Fruit fly (Drosophila melanogaster): ENCODE results near the gene dnc.
A peak's percentile ranks its signal among the peaks of the same experiment; 100 is the strongest.

dnc gene

dm6 chrX:3172217-3172616, 4.0 kb upstream of the dnc start:
- TF ChIP-seq toe (GFP tag; optimal IDR thresholded peaks at IDR 0.05) (no peak), CG14711 (tag; optimal IDR thresholded peaks at IDR 0.05) (no peak), pad (GFP tag; optimal IDR thresholded peaks at IDR 0.05) (no peak), Crg-1 (GFP tag; optimal IDR thresholded peaks at IDR 0.05) (no peak)

- peak; percentile 3 for TF ChIP-seq toe (GFP tag; optimal IDR thresholded peaks at IDR 0.05)
- TF ChIP-seq CG1620 (GFP tag; optimal IDR thresholded peaks at IDR 0.05): peak; percentile 41
- TF ChIP-seq CG7045 (GFP tag; optimal IDR thresholded peaks at IDR 0.05): no peak
- peak; percentile 48 for TF ChIP-seq ovo (GFP tag; optimal IDR thresholded peaks at IDR 0.05)
Measured at dm6 chrX:3173072-3173471, 3.2 kb upstream of the dnc start, which contains the start of gene CG18508. TSS of gene CG18508 (minus strand) at chrX:3173140.

- peak; percentile 44 for TF ChIP-seq tj (GFP tag; optimal IDR thresholded peaks at IDR 0.05)
- TF ChIP-seq CG12768 (GFP tag; optimal IDR thresholded peaks at IDR 0.05): no peak
Measured at dm6 chrX:3174374-3174773, 1.9 kb upstream of the dnc start, which contains the start of gene Fcp3C. TSS of gene Fcp3C (minus strand) at chrX:3174474.

dm6 chrX:3174881-3175874, 1.1 kb upstream of the dnc start, which contains the start of gene CG3939:
TSS of gene CG3939 (plus strand) at chrX:3175018.
- no peak for TF ChIP-seq Mnt (GFP tag; optimal IDR thresholded peaks at IDR 0.05)
- TF ChIP-seq pad (GFP tag; optimal IDR thresholded peaks at IDR 0.05): no peak
- TF ChIP-seq CG7045 (GFP tag; optimal IDR thresholded peaks at IDR 0.05): no peak
- TF ChIP-seq CG1620 (GFP tag; optimal IDR thresholded peaks at IDR 0.05): no peak
- TF ChIP-seq CG14711 (tag; optimal IDR thresholded peaks at IDR 0.05): no peak
- TF ChIP-seq toe (GFP tag; optimal IDR thresholded peaks at IDR 0.05): no peak
- TF ChIP-seq cic (GFP tag; optimal IDR thresholded peaks at IDR 0.05): no peak
- no peak for TF ChIP-seq Clk (GFP tag; optimal IDR thresholded peaks at IDR 0.05)
- no peak for TF ChIP-seq CG12768 (GFP tag; optimal IDR thresholded peaks at IDR 0.05)
- no peak for TF ChIP-seq CG7101 (tag; optimal IDR thresholded peaks at IDR 0.05)
- TF ChIP-seq CG5204 (GFP tag; optimal IDR thresholded peaks at IDR 0.05): no peak
- TF ChIP-seq kay (GFP tag; ENCODE audit: borderline replicate concordance): no peak
- TF ChIP-seq Crg-1 (GFP tag; optimal IDR thresholded peaks at IDR 0.05): no peak
- no peak for TF ChIP-seq CG33017 (tag; optimal IDR thresholded peaks at IDR 0.05)
- TF ChIP-seq tj (GFP tag; optimal IDR thresholded peaks at IDR 0.05): no peak
- TF ChIP-seq CG11617 (GFP tag; optimal IDR thresholded peaks at IDR 0.05): no peak
- no peak for TF ChIP-seq cnc (optimal IDR thresholded peaks at IDR 0.05)
- no peak for TF ChIP-seq bab1 (GFP tag; optimal IDR thresholded peaks at IDR 0.05)
- no peak for TF ChIP-seq ovo (GFP tag; optimal IDR thresholded peaks at IDR 0.05)

dm6 chrX:3186550-3186949, 10.3 kb downstream of the dnc start:
- TF ChIP-seq CG7101 (tag; optimal IDR thresholded peaks at IDR 0.05): peak; percentile 5
- no peak for TF ChIP-seq Clk (GFP tag; optimal IDR thresholded peaks at IDR 0.05)
- TF ChIP-seq cic (GFP tag; optimal IDR thresholded peaks at IDR 0.05): peak; percentile 15

- no peak for TF ChIP-seq Clk (GFP tag; optimal IDR thresholded peaks at IDR 0.05)
- no peak for TF ChIP-seq pad (GFP tag; optimal IDR thresholded peaks at IDR 0.05)
- TF ChIP-seq CG33017 (tag; optimal IDR thresholded peaks at IDR 0.05): no peak
- peak; percentile 8 for TF ChIP-seq tj (GFP tag; optimal IDR thresholded peaks at IDR 0.05)
- TF ChIP-seq CG11617 (GFP tag; optimal IDR thresholded peaks at IDR 0.05): no peak
- TF ChIP-seq ovo (GFP tag; optimal IDR thresholded peaks at IDR 0.05): no peak
- no peak for TF ChIP-seq kay (GFP tag; ENCODE audit: borderline replicate concordance)
- TF ChIP-seq CG14711 (tag; optimal IDR thresholded peaks at IDR 0.05): no peak
- no peak for TF ChIP-seq CG7045 (GFP tag; optimal IDR thresholded peaks at IDR 0.05)
Measured at dm6 chrX:3187593-3187992, 11.4 kb downstream of the dnc start.

dm6 chrX:3188419-3188818, 12.2 kb downstream of the dnc start:
- TF ChIP-seq pad (GFP tag; optimal IDR thresholded peaks at IDR 0.05) (peak; percentile 39), cic (GFP tag; optimal IDR thresholded peaks at IDR 0.05) (no peak), tj (GFP tag; optimal IDR thresholded peaks at IDR 0.05) (no peak), toe (GFP tag; optimal IDR thresholded peaks at IDR 0.05) (no peak), CG1620 (GFP tag; optimal IDR thresholded peaks at IDR 0.05) (no peak), CG5204 (GFP tag; optimal IDR thresholded peaks at IDR 0.05) (no peak), CG7045 (GFP tag; optimal IDR thresholded peaks at IDR 0.05) (no peak), CG12768 (GFP tag; optimal IDR thresholded peaks at IDR 0.05) (no peak), kay (GFP tag; ENCODE audit: borderline replicate concordance) (no peak), CG7101 (tag; optimal IDR thresholded peaks at IDR 0.05) (peak; percentile 18), Clk (GFP tag; optimal IDR thresholded peaks at IDR 0.05) (no peak), Mnt (GFP tag; optimal IDR thresholded peaks at IDR 0.05) (no peak), ovo (GFP tag; optimal IDR thresholded peaks at IDR 0.05) (peak; percentile 27)

Data from whole organism, adult.